Fruit fly (Drosophila melanogaster): ENCODE results near the gene NijA.

NijA gene

dm6 chr3L:10713458-10714118, 16.9 kb upstream of the NijA start:
- TF ChIP-seq fd64A (GFP tag; optimal IDR thresholded peaks at IDR 0.05) (no peak), D19A (tag; optimal IDR thresholded peaks at IDR 0.05) (no peak), HmgD (GFP tag; optimal IDR thresholded peaks at IDR 0.05) (no peak), CG15269 (tag; optimal IDR thresholded peaks at IDR 0.05) (no peak), Eip74EF (GFP tag; optimal IDR thresholded peaks at IDR 0.05) (no peak), CG17385 (GFP tag; optimal IDR thresholded peaks at IDR 0.05) (no peak), kay (GFP tag; optimal IDR thresholded peaks at IDR 0.05) (no peak), Sox100B (GFP tag; optimal IDR thresholded peaks at IDR 0.05) (no peak), gfzf (GFP tag; optimal IDR thresholded peaks at IDR 0.05) (no peak), Drgx (GFP tag; IDR thresholded peaks at IDR 0.05) (peak; percentile 84), corto (GFP tag; optimal IDR thresholded peaks at IDR 0.05) (peak; percentile 32), HLHmδ (GFP tag; optimal IDR thresholded peaks at IDR 0.05) (no peak), CG12071 (GFP tag; optimal IDR thresholded peaks at IDR 0.05) (no peak), Vsx1 (GFP tag; optimal IDR thresholded peaks at IDR 0.05) (no peak), nom (GFP tag; optimal IDR thresholded peaks at IDR 0.05) (no peak), CG12299 (tag; optimal IDR thresholded peaks at IDR 0.05) (no peak), CG2120 (GFP tag; optimal IDR thresholded peaks at IDR 0.05) (no peak), sc (optimal IDR thresholded peaks at IDR 0.05) (no peak), sc (GFP tag; optimal IDR thresholded peaks at IDR 0.05) (no peak), TFAM (GFP tag; optimal IDR thresholded peaks at IDR 0.05) (no peak), Ets97D (GFP tag; optimal IDR thresholded peaks at IDR 0.05) (no peak), Sry-β (GFP tag; optimal IDR thresholded peaks at IDR 0.05) (no peak), inv (GFP tag; IDR thresholded peaks at IDR 0.05; ENCODE audit: partially characterized antibody) (no peak), Fer2 (tag; optimal IDR thresholded peaks at IDR 0.05) (no peak), bcd (GFP tag; optimal IDR thresholded peaks at IDR 0.05) (no peak), sisA (GFP tag; IDR thresholded peaks at IDR 0.05) (no peak), vfl (GFP tag; optimal IDR thresholded peaks at IDR 0.05) (no peak), gem (tag; optimal IDR thresholded peaks at IDR 0.05) (peak; percentile 21), bab2 (GFP tag; optimal IDR thresholded peaks at IDR 0.05) (no peak), nau (GFP tag; optimal IDR thresholded peaks at IDR 0.05) (no peak), gce (GFP tag; IDR thresholded peaks at IDR 0.05) (no peak), CG4617 (GFP tag; optimal IDR thresholded peaks at IDR 0.05; ENCODE audit: borderline replicate concordance) (no peak), bsh (GFP tag; optimal IDR thresholded peaks at IDR 0.05) (peak in 1 of 2 experiments; percentile 91), kni (GFP tag; optimal IDR thresholded peaks at IDR 0.05) (no peak), tll (GFP tag; optimal IDR thresholded peaks at IDR 0.05) (no peak), CG31224 (GFP tag; IDR thresholded peaks at IDR 0.05) (no peak), CG11504 (tag; optimal IDR thresholded peaks at IDR 0.05) (no peak), tio (GFP tag; optimal IDR thresholded peaks at IDR 0.05) (no peak), sens (GFP tag) (peak; percentile 59), ro (GFP tag; IDR thresholded peaks at IDR 0.05) (no peak), Tbp (GFP tag; optimal IDR thresholded peaks at IDR 0.05) (no peak), Pdp1 (GFP tag; optimal IDR thresholded peaks at IDR 0.05) (no peak), Max (GFP tag; optimal IDR thresholded peaks at IDR 0.05) (no peak), lbe (GFP tag; optimal IDR thresholded peaks at IDR 0.05) (peak; percentile 70), CG32532 (GFP tag; IDR thresholded peaks at IDR 0.05) (no peak), CHES-1-like (GFP tag; optimal IDR thresholded peaks at IDR 0.05) (no peak), cas (GFP tag; IDR thresholded peaks at IDR 0.05) (no peak), CG1602 (GFP tag; optimal IDR thresholded peaks at IDR 0.05) (no peak), Hmr (GFP tag; optimal IDR thresholded peaks at IDR 0.05) (no peak), Usf (GFP tag; optimal IDR thresholded peaks at IDR 0.05) (no peak)
